Fruit fly (Drosophila melanogaster) whole organism, embryonic: ENCODE results near the gene Sec13.

Source experiments
- Abd-B ChIP-seq: fragments of 200-800 bp; sonication (Bioruptor generic); optimal IDR thresholded peaks from 2 replicates; lab custom pipeline; 2018; ENCODE audit warnings: missing biosample characterization, mild to moderate bottlenecking, missing genetic modification characterization, moderate library complexity
- Antp ChIP-seq: fragments of 200-800 bp; sonication (Bioruptor generic); optimal IDR thresholded peaks from 3 replicates; lab custom pipeline; 2016; ENCODE audit warnings: missing biosample characterization, missing genetic modification characterization
- Atf-2 ChIP-seq: fragments of 200-800 bp; sonication (Bioruptor generic); optimal IDR thresholded peaks from 2 replicates; lab custom pipeline; 2016; ENCODE audit warnings: missing biosample characterization, missing genetic modification characterization
- B-H2 ChIP-seq: fragments of 200-800 bp; sonication (Bioruptor generic); optimal IDR thresholded peaks from 2 replicates; lab custom pipeline; 2018; ENCODE audit warnings: missing biosample characterization, mild to moderate bottlenecking, missing genetic modification characterization
- Bgb ChIP-seq: fragments of 200-800 bp; sonication (Bioruptor generic); IDR thresholded peaks from 2 replicates; pipeline ENCODE4 v1.3.6; 2022; ENCODE audit warnings: missing biosample characterization, missing genetic modification characterization; ENCODE audit not compliant: partially characterized antibody
- CG10565 ChIP-seq: fragments of 200-800 bp; sonication (Bioruptor generic); optimal IDR thresholded peaks from 3 replicates; lab custom pipeline; 2016; ENCODE audit warnings: missing biosample characterization, mild to moderate bottlenecking, missing genetic modification characterization
- CG13287 ChIP-seq: fragments of 200-800 bp; sonication (Bioruptor generic); IDR thresholded peaks from 2 replicates; pipeline ENCODE4 v1.3.6; 2022; ENCODE audit warnings: missing biosample characterization, missing genetic modification characterization; ENCODE audit not compliant: partially characterized antibody
- CG13296 ChIP-seq: fragments of 200-800 bp; sonication (Bioruptor generic); optimal IDR thresholded peaks from 3 replicates; lab custom pipeline; 2018; ENCODE audit warnings: missing biosample characterization, mild to moderate bottlenecking, missing genetic modification characterization
- CG15011 ChIP-seq: fragments of 200-800 bp; sonication (Bioruptor generic); optimal IDR thresholded peaks from 3 replicates; lab custom pipeline; 2018; ENCODE audit warnings: missing biosample characterization, mild to moderate bottlenecking, missing genetic modification characterization
- CG15073 ChIP-seq: fragments of 200-800 bp; sonication (Bioruptor generic); optimal IDR thresholded peaks from 2 replicates; lab custom pipeline; 2016; ENCODE audit warnings: missing biosample characterization, missing genetic modification characterization
- CG2678 ChIP-seq: fragments of 200-800 bp; sonication (Bioruptor generic); optimal IDR thresholded peaks from 3 replicates; lab custom pipeline; 2019; ENCODE audit warnings: missing biosample characterization, mild to moderate bottlenecking, missing genetic modification characterization, moderate library complexity
- CG31224 ChIP-seq: fragments of 200-800 bp; sonication (Bioruptor generic); IDR thresholded peaks from 2 replicates; pipeline ENCODE4 v1.3.6; 2022; ENCODE audit warnings: missing biosample characterization, missing genetic modification characterization
- CG31441 ChIP-seq: fragments of 200-800 bp; sonication (Bioruptor generic); IDR thresholded peaks from 2 replicates; pipeline ENCODE4 v1.3.6; 2022; ENCODE audit warnings: missing biosample characterization, missing genetic modification characterization
- CG3281 ChIP-seq: fragments of 200-800 bp; sonication (Bioruptor generic); optimal IDR thresholded peaks from 3 replicates; lab custom pipeline; 2017; ENCODE audit warnings: missing biosample characterization, mild to moderate bottlenecking, missing genetic modification characterization
- CG43689 ChIP-seq: fragments of 200-800 bp; sonication (Bioruptor generic); IDR thresholded peaks from 2 replicates; pipeline ENCODE4 v1.3.6; 2022; ENCODE audit warnings: missing biosample characterization, missing genetic modification characterization
- CG4707 ChIP-seq: fragments of 200-800 bp; sonication (Bioruptor generic); optimal IDR thresholded peaks from 2 replicates; lab custom pipeline; 2018; ENCODE audit warnings: missing biosample characterization, mild to moderate bottlenecking, missing genetic modification characterization, moderate library complexity
- CG6654 ChIP-seq: fragments of 200-800 bp; sonication (Bioruptor generic); optimal IDR thresholded peaks from 2 replicates; lab custom pipeline; 2017; ENCODE audit warnings: missing biosample characterization, mild to moderate bottlenecking, missing genetic modification characterization
- CG8359 ChIP-seq: fragments of 200-800 bp; sonication (Bioruptor generic); optimal IDR thresholded peaks from 2 replicates; lab custom pipeline; 2017; ENCODE audit warnings: missing biosample characterization, mild to moderate bottlenecking, missing genetic modification characterization, borderline replicate concordance
- CG9215 ChIP-seq: fragments of 200-800 bp; sonication (Bioruptor generic); IDR thresholded peaks from 2 replicates; pipeline ENCODE4 v1.3.6; 2022; ENCODE audit warnings: missing biosample characterization, missing genetic modification characterization
- CG9727 ChIP-seq: fragments of 200-800 bp; sonication (Bioruptor generic); optimal IDR thresholded peaks from 3 replicates; lab custom pipeline; 2017; ENCODE audit warnings: missing biosample characterization, mild to moderate bottlenecking, missing genetic modification characterization
- Deaf1 ChIP-seq: fragments of 200-800 bp; optimal IDR thresholded peaks from 3 replicates; lab custom pipeline; 2019; ENCODE audit warnings: missing biosample characterization, mild to moderate bottlenecking, missing genetic modification characterization, moderate library complexity
- Dll ChIP-seq: fragments of 200-800 bp; sonication (Bioruptor generic); IDR thresholded peaks from 4 replicates; pipeline ENCODE4 v1.3.6; 2022; ENCODE audit warnings: missing biosample characterization, missing genetic modification characterization; ENCODE audit not compliant: partially characterized antibody
- HLHmδ ChIP-seq: fragments of 200-800 bp; sonication (Bioruptor generic); optimal IDR thresholded peaks from 2 replicates; lab custom pipeline; 2018; ENCODE audit warnings: missing biosample characterization, mild to moderate bottlenecking, missing genetic modification characterization, moderate library complexity
- Hand ChIP-seq: fragments of 200-800 bp; sonication (Bioruptor generic); optimal IDR thresholded peaks from 2 replicates; lab custom pipeline; 2017; ENCODE audit warnings: mild to moderate bottlenecking, missing biosample characterization, missing genetic modification reagents, missing genetic modification characterization
- Hmx ChIP-seq: fragments of 200-800 bp; sonication (Bioruptor generic); optimal IDR thresholded peaks from 2 replicates; lab custom pipeline; 2016; ENCODE audit warnings: missing biosample characterization, missing genetic modification characterization
- Lpt ChIP-seq: fragments of >200 bp; optimal IDR thresholded peaks from 2 replicates; lab custom pipeline; 2018; ENCODE audit warnings: missing biosample characterization, missing genetic modification characterization
- MESR4 ChIP-seq: fragments of 200-800 bp; sonication (Bioruptor generic); optimal IDR thresholded peaks from 2 replicates; lab custom pipeline; 2018; ENCODE audit warnings: missing biosample characterization, mild to moderate bottlenecking, missing genetic modification characterization, moderate library complexity
- NFAT ChIP-seq: fragments of 200-800 bp; sonication (Bioruptor generic); IDR thresholded peaks from 2 replicates; pipeline ENCODE4 v1.3.6; 2022; ENCODE audit warnings: missing biosample characterization, missing genetic modification characterization
- Oaz ChIP-seq: fragments of 200-800 bp; sonication (Bioruptor generic); IDR thresholded peaks from 2 replicates; pipeline ENCODE4 v1.3.6; 2022; ENCODE audit warnings: missing biosample characterization, missing genetic modification characterization
- Sin3A ChIP-seq: fragments of >200 bp; optimal IDR thresholded peaks from 2 replicates; lab custom pipeline; 2018
- Ssrp ChIP-seq: fragments of 200-800 bp; sonication (Bioruptor generic); optimal IDR thresholded peaks from 2 replicates; lab custom pipeline; 2018; ENCODE audit warnings: missing biosample characterization, mild to moderate bottlenecking, missing genetic modification characterization, moderate library complexity
- Trl ChIP-seq, 3 experiments: fragments of >200 bp in 2 of 3; fragments of 200-800 bp in 1 of 3; sonication (Bioruptor generic) in 1 of 3; optimal IDR thresholded peaks; 2 replicates in 1 of 3; 3 replicates in 2 of 3; lab custom pipeline; 2016 to 2017; ENCODE audit warnings: missing biosample characterization in 1 of 3, missing genetic modification characterization in 1 of 3
- Xbp1 ChIP-seq: fragments of 200-800 bp; sonication (Bioruptor generic); optimal IDR thresholded peaks from 3 replicates; lab custom pipeline; 2016; ENCODE audit warnings: missing biosample characterization, mild to moderate bottlenecking, missing genetic modification characterization
- Xrp1 ChIP-seq: fragments of 200-800 bp; sonication (Bioruptor generic); IDR thresholded peaks from 2 replicates; pipeline ENCODE4 v1.3.6; 2022; ENCODE audit warnings: missing biosample characterization, missing genetic modification characterization
- bigmax ChIP-seq: fragments of 200-800 bp; sonication (Bioruptor generic); optimal IDR thresholded peaks from 2 replicates; lab custom pipeline; 2018; ENCODE audit warnings: missing biosample characterization, mild to moderate bottlenecking, missing genetic modification characterization
- cas ChIP-seq: fragments of 200-800 bp; sonication (Bioruptor generic); IDR thresholded peaks from 2 replicates; pipeline ENCODE4 v1.3.6; 2022; ENCODE audit warnings: missing biosample characterization, missing genetic modification characterization
- chif ChIP-seq, 2 experiments: fragments of 200-800 bp; sonication (Bioruptor generic); optimal IDR thresholded peaks; 3 replicates each; lab custom pipeline; 2016; ENCODE audit warnings: missing biosample characterization in 2 of 2, missing genetic modification characterization in 2 of 2
- chm ChIP-seq: fragments of 200-800 bp; sonication (Bioruptor generic); IDR thresholded peaks from 2 replicates; pipeline ENCODE4 v1.3.6; 2022; ENCODE audit warnings: missing biosample characterization, missing genetic modification characterization
- crc ChIP-seq: fragments of 200-800 bp; sonication (Bioruptor generic); optimal IDR thresholded peaks from 2 replicates; lab custom pipeline; 2016; ENCODE audit warnings: missing biosample characterization, missing genetic modification characterization
- crol ChIP-seq: fragments of 200-800 bp; sonication (Bioruptor generic); IDR thresholded peaks from 2 replicates; pipeline ENCODE4 v1.3.6; 2022; ENCODE audit warnings: missing biosample characterization, missing genetic modification characterization
- dysf ChIP-seq: fragments of 200-800 bp; sonication (Bioruptor generic); IDR thresholded peaks from 3 replicates; pipeline ENCODE4 v1.3.6; 2022; ENCODE audit warnings: missing biosample characterization, missing genetic modification characterization
- fd96Cb ChIP-seq: fragments of 200-800 bp; sonication (Bioruptor generic); optimal IDR thresholded peaks from 2 replicates; lab custom pipeline; 2018; ENCODE audit warnings: missing biosample characterization, mild to moderate bottlenecking, missing genetic modification characterization, moderate library complexity
- gfzf ChIP-seq: fragments of 200-800 bp; sonication (Bioruptor generic); optimal IDR thresholded peaks from 2 replicates; lab custom pipeline; 2016; ENCODE audit warnings: missing biosample characterization, mild to moderate bottlenecking, missing genetic modification characterization, moderate library complexity
- gt ChIP-seq: fragments of 200-800 bp; sonication (Bioruptor generic); IDR thresholded peaks from 2 replicates; pipeline ENCODE4 v1.3.6; 2022; ENCODE audit warnings: missing biosample characterization, missing genetic modification characterization
- her ChIP-seq: fragments of 200-800 bp; sonication (Bioruptor generic); optimal IDR thresholded peaks from 2 replicates; lab custom pipeline; 2016; ENCODE audit warnings: missing biosample characterization, missing genetic modification characterization
- kni ChIP-seq: fragments of 200-800 bp; sonication (Bioruptor generic); optimal IDR thresholded peaks from 3 replicates; lab custom pipeline; 2017; ENCODE audit warnings: mild to moderate bottlenecking, missing biosample characterization, missing genetic modification reagents, missing genetic modification characterization
- pfk ChIP-seq: fragments of 200-800 bp; sonication (Bioruptor generic); optimal IDR thresholded peaks from 2 replicates; lab custom pipeline; 2018; ENCODE audit warnings: missing biosample characterization, mild to moderate bottlenecking, missing genetic modification characterization, moderate library complexity
- ranshi ChIP-seq: fragments of 200-800 bp; sonication (Bioruptor generic); IDR thresholded peaks from 2 replicates; pipeline ENCODE4 v1.3.6; 2022; ENCODE audit warnings: missing biosample characterization, missing genetic modification characterization
- so ChIP-seq: fragments of 200-800 bp; sonication (Bioruptor generic); IDR thresholded peaks from 3 replicates; pipeline ENCODE4 v1.3.6; 2022; ENCODE audit warnings: missing biosample characterization, missing genetic modification characterization
- tgo ChIP-seq: fragments of 200-800 bp; sonication (Bioruptor generic); IDR thresholded peaks from 3 replicates; pipeline ENCODE4 v1.3.6; 2022; ENCODE audit warnings: missing biosample characterization, missing genetic modification characterization

Sec13 gene

DNA sequence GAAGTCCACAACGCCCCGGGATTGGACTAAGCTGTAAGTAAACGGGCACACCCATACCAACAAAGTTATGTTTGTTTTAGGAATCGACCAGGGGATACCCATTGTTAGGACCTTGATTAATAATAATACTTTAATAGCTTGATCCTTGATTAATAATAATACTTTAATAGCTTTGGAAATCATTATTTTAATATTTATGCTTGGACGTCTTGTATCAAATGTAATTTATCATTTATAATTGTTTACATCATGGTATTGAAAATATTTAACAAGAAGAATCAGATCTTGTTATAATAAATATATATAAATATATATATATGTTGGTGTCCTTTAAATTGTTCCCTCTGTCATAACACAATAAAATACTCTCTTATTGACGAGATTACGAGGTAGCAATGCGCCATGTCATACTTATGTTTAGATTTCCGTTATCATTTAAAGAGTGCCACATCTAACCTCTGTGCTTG is 875 bp downstream of the Sec13 start:
- peak; percentile 49 for TF ChIP-seq CG6654 (GFP tag; lab: Kevin White, UChicago)
- no peak for TF ChIP-seq CG10565 (GFP tag; lab: Kevin White, UChicago)
- TF ChIP-seq gt (GFP tag; lab: Robert Waterston, UW): 0 out of 2 replicates have a peak, but pooled peaks have one; percentile 35
- peak; percentile 28 for TF ChIP-seq CG15011 (GFP tag; lab: Kevin White, UChicago)
- no peak for TF ChIP-seq Antp (GFP tag; lab: Kevin White, UChicago)
- peak; percentile 87 for TF ChIP-seq Xrp1 (GFP tag; lab: Robert Waterston, UW)
- TF ChIP-seq fd96Cb: peak; percentile 80
- no peak for TF ChIP-seq Trl (optimal IDR thresholded peaks at IDR 0.05; lab: Kevin White, UChicago)
- no peak for TF ChIP-seq Trl (GFP tag; optimal IDR thresholded peaks at IDR 0.05; lab: Kevin White, UChicago)
- TF ChIP-seq dysf (GFP tag; lab: Robert Waterston, UW): peak; percentile 88
- TF ChIP-seq bigmax (GFP tag; lab: Kevin White, UChicago): no peak
- TF ChIP-seq CG4707 (GFP tag; lab: Kevin White, UChicago): peak; percentile 62
- no peak for TF ChIP-seq CG13287 (GFP tag; lab: Robert Waterston, UW)
- peak; percentile 59 for TF ChIP-seq CG3281 (GFP tag; lab: Kevin White, UChicago)
- TF ChIP-seq Xbp1: peak; percentile 82
- peak; percentile 75; the same call in 2 of the 3 replicates for TF ChIP-seq so (GFP tag; lab: Robert Waterston, UW)
- TF ChIP-seq CG15073 (GFP tag; lab: Kevin White, UChicago): peak; percentile 13
- no peak for TF ChIP-seq MESR4
- TF ChIP-seq Lpt: no peak
- peak; percentile 22; the same call in 1 of the 2 replicates for TF ChIP-seq crol (GFP tag; lab: Robert Waterston, UW)
- no peak for TF ChIP-seq kni (GFP tag; lab: Kevin White, UChicago)
- TF ChIP-seq gfzf (GFP tag; lab: Kevin White, UChicago): no peak
- TF ChIP-seq CG8359 (GFP tag; lab: Kevin White, UChicago): no peak
- peak; percentile 58; the same call in 1 of the 2 replicates for TF ChIP-seq CG43689 (GFP tag; lab: Robert Waterston, UW)
- peak; percentile 72 for TF ChIP-seq B-H2 (GFP tag; lab: Kevin White, UChicago)
- TF ChIP-seq Bgb: no peak
- peak; percentile 90 for TF ChIP-seq CG9727
- peak; percentile 58 for TF ChIP-seq Oaz
- TF ChIP-seq Sin3A (lab: Kevin White, UChicago): no peak
- peak; percentile 80 for TF ChIP-seq tgo (GFP tag; lab: Robert Waterston, UW)
- no peak for TF ChIP-seq crc
- no peak for TF ChIP-seq Hmx (GFP tag; lab: Kevin White, UChicago)
- TF ChIP-seq Ssrp (tag; lab: Kevin White, UChicago): peak; percentile 91
- TF ChIP-seq her (GFP tag; lab: Kevin White, UChicago): no peak
- peak; percentile 80 for TF ChIP-seq ranshi (GFP tag; lab: Robert Waterston, UW)
- peak; percentile 58 for TF ChIP-seq CG9215 (GFP tag; lab: Robert Waterston, UW)
- peak; percentile 81 for TF ChIP-seq Abd-B (GFP tag; lab: Kevin White, UChicago)
- TF ChIP-seq Deaf1 (tag; lab: Kevin White, UChicago): peak; percentile 72
- TF ChIP-seq CG31224 (GFP tag; lab: Robert Waterston, UW): peak; percentile 49; the same call in 1 of the 2 replicates
- no peak for TF ChIP-seq Atf-2 (GFP tag; lab: Kevin White, UChicago)
- peak; percentile 25; the same call in 1 of the 2 replicates for TF ChIP-seq chm (GFP tag; lab: Robert Waterston, UW)
- no peak for TF ChIP-seq HLHmδ (GFP tag; lab: Kevin White, UChicago)
- peak; percentile 84 for TF ChIP-seq Hand (GFP tag; lab: Kevin White, UChicago)
- TF ChIP-seq CG2678 (tag; lab: Kevin White, UChicago): peak; percentile 81
- no peak for TF ChIP-seq pfk (GFP tag; lab: Kevin White, UChicago)
- peak; percentile 83 for TF ChIP-seq CG13296
- peak; percentile 88 for TF ChIP-seq CG31441 (GFP tag; lab: Robert Waterston, UW)
- TF ChIP-seq NFAT (GFP tag; lab: Robert Waterston, UW): peak; percentile 53
- TF ChIP-seq chif (GFP tag; optimal IDR thresholded peaks at IDR 0.05; lab: Kevin White, UChicago): peak in 1 of 2 experiments; percentile 0
- peak; percentile 46; the same call in 1 of the 2 replicates for TF ChIP-seq cas (GFP tag; lab: Robert Waterston, UW)
- TF ChIP-seq Dll (GFP tag; lab: Robert Waterston, UW): no peak
